Worm (Caenorhabditis elegans): ENCODE data around the gene oac-54.

oac-54 gene

DNA sequence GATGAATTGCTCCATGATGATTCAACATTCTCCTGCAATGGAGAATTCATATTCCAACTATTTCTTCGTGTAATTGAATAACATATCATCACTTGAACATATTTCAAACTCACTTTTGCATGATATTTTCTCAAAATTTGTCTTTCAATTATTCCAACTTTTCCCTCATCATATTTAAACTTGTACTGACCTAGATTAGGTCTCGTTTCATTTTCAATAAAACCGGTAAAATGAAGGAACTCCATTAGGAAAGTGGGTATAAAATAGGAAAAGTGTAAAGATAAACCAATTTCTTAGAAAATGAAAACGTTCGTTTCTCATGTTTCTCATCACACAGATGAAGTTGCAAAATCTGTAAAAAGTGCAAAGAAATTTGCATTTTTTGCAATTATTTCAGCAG, 5.7 kb upstream of the oac-54 start, which contains the start of gene col-78:
Gene col-78 (plus strand): TSS at position 301 of the 400 bp plus-strand sequence.
- TF ChIP-seq pat-9 (tag; optimal IDR thresholded peaks at IDR 0.05) = no peak
- TF ChIP-seq dve-1 (tag; optimal IDR thresholded peaks at IDR 0.05) = no peak
- no peak for TF ChIP-seq K02D7.2 (tag; optimal IDR thresholded peaks at IDR 0.05)
- no peak for TF ChIP-seq ceh-19 (GFP tag; optimal IDR thresholded peaks at IDR 0.05)
- no peak for TF ChIP-seq ceh-14 (tag; optimal IDR thresholded peaks at IDR 0.05)
- no peak for TF ChIP-seq sox-2 (GFP tag; IDR thresholded peaks at IDR 0.05)
- no peak for TF ChIP-seq ceh-48 (tag; optimal IDR thresholded peaks at IDR 0.05)
- TF ChIP-seq Y22D7AL.16 (tag; optimal IDR thresholded peaks at IDR 0.05) = no peak
- TF ChIP-seq unc-3 (GFP tag; conservative IDR thresholded peaks at IDR 0.05) = no peak
- no peak for TF ChIP-seq unc-3 (tag; optimal IDR thresholded peaks at IDR 0.05)
- no peak for TF ChIP-seq ceh-6 (GFP tag; optimal IDR thresholded peaks at IDR 0.05)
- no peak for TF ChIP-seq eyg-1 (tag; optimal IDR thresholded peaks at IDR 0.05)
- TF ChIP-seq ama-1 (optimal IDR thresholded peaks at IDR 0.05) = no peak
- no peak for TF ChIP-seq ceh-45 (GFP tag; IDR thresholded peaks at IDR 0.05)
- no peak for TF ChIP-seq fkh-10 (GFP tag; optimal IDR thresholded peaks at IDR 0.05)
- no peak for TF ChIP-seq pax-1 (tag; optimal IDR thresholded peaks at IDR 0.05)
- TF ChIP-seq ceh-34 (tag; optimal IDR thresholded peaks at IDR 0.05) = no peak
- no peak for TF ChIP-seq nhr-232 (tag; optimal IDR thresholded peaks at IDR 0.05)
- no peak for TF ChIP-seq ets-4 (tag; optimal IDR thresholded peaks at IDR 0.05)

DNA sequence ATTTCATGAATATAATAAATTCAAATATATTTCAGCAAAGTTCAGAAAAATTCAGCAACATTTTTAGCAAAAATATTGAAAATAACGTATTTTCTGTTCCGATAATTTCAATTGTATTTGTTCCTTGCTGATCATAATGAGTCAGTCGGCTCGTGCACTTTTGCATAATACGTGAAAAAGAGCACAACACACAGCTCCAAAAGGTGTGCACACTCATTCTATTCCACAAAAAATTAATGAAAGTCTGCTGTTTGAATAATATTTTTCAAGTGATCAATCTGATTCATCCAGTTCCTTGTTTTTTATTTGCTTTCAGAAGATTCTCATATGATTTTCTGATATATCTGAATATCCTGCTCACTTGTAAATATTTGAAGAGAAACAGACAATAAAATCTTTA, 3.6 kb upstream of the oac-54 start:
- TF ChIP-seq elt-2 (tag; optimal IDR thresholded peaks at IDR 0.05) (no peak), ceh-18 (tag; optimal IDR thresholded peaks at IDR 0.05) (no peak), ceh-30 (tag; optimal IDR thresholded peaks at IDR 0.05) (no peak), che-1 (tag; optimal IDR thresholded peaks at IDR 0.05) (no peak), nhr-11 (tag; optimal IDR thresholded peaks at IDR 0.05) (no peak), madf-2 (tag; optimal IDR thresholded peaks at IDR 0.05) (no peak), fkh-10 (GFP tag; optimal IDR thresholded peaks at IDR 0.05) (no peak), syd-9 (tag; optimal IDR thresholded peaks at IDR 0.05) (no peak), sdc-2 (tag; optimal IDR thresholded peaks at IDR 0.05) (no peak), ztf-16 (tag; optimal IDR thresholded peaks at IDR 0.05) (no peak), ceh-24 (tag; optimal IDR thresholded peaks at IDR 0.05) (no peak), sox-4 (tag; optimal IDR thresholded peaks at IDR 0.05) (no peak), gmeb-2 (tag; optimal IDR thresholded peaks at IDR 0.05) (no peak), T23F11.4 (GFP tag; optimal IDR thresholded peaks at IDR 0.05) (no peak)

DNA sequence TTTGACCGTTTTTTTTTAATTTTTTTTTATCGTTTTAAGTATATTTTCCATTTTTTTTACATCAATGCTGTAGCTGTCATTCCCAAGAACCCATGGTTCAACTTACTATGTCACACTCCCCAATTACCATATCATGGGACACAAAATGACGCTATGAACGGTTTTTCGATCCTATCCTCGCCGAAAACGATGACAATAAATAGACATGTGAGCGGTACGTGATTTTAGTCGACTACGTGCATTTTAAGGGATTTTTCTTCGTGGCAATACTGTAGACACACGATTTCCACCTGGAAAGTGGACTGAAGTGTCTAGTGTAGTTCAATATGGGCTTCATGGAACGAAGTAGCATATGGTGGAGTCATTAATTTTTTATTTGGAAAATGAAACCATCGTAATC, 1.6 kb upstream of the oac-54 start:
- TF ChIP-seq ceh-14 (tag; optimal IDR thresholded peaks at IDR 0.05) (no peak), ceh-24 (tag; optimal IDR thresholded peaks at IDR 0.05) (no peak), hlh-13 (GFP tag; optimal IDR thresholded peaks at IDR 0.05) (no peak), K09A11.1 (tag; optimal IDR thresholded peaks at IDR 0.05; ENCODE audit: insufficient read depth) (no peak), tbx-2 (tag; optimal IDR thresholded peaks at IDR 0.05) (no peak), che-1 (tag; optimal IDR thresholded peaks at IDR 0.05) (no peak), pros-1 (tag; optimal IDR thresholded peaks at IDR 0.05) (no peak), hlh-30 (tag; optimal IDR thresholded peaks at IDR 0.05; ENCODE audit: insufficient read depth) (no peak), tbx-7 (tag; optimal IDR thresholded peaks at IDR 0.05) (no peak), elt-2 (tag; optimal IDR thresholded peaks at IDR 0.05) (no peak), ztf-16 (tag; optimal IDR thresholded peaks at IDR 0.05) (no peak), pat-9 (tag; optimal IDR thresholded peaks at IDR 0.05) (no peak), sox-4 (tag; optimal IDR thresholded peaks at IDR 0.05) (no peak), pha-4 (tag; optimal IDR thresholded peaks at IDR 0.05) (no peak), fkh-6 (tag; optimal IDR thresholded peaks at IDR 0.05) (no peak), ceh-22 (tag; optimal IDR thresholded peaks at IDR 0.05) (no peak), pax-1 (tag; optimal IDR thresholded peaks at IDR 0.05) (no peak), ceh-31 (tag; optimal IDR thresholded peaks at IDR 0.05) (no peak)

Measured in whole organism, late embryonic.